Worm (Caenorhabditis elegans): Measurements from ENCODE around the gene B0024.4.

DNA sequence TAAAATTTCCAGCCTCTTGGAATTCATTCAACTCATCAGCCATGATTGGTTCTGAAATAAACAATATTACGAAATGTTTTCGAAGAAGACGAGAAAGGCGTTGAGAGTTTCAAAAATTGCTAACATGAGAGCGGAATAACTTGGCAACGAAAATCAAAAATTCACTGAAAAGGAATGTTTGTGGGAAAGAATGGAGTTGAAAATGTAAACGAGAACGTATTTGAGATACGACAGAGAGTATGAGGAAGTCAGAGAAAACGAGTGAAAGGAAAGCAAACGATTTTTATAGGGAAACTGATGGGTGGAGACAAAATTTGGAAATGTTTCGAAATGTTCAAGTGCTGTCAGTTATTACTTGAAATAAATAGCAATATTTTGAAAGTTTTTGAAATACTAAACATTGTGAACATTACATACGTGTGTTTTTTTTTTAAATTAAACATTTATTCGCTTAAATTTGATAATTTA, 42.2 kb upstream of the B0024.4 start, which contains the start of gene rop-1:
- no peak for TF ChIP-seq flt-1 (GFP tag; IDR thresholded peaks at IDR 0.05)
- no peak for TF ChIP-seq klf-2 (GFP tag; conservative IDR thresholded peaks at IDR 0.05)
- TF ChIP-seq ztf-23 (GFP tag; IDR thresholded peaks at IDR 0.05), result no peak
- TF ChIP-seq T22C8.4 (GFP tag; IDR thresholded peaks at IDR 0.05), result no peak
- TF ChIP-seq cog-1 (tag; optimal IDR thresholded peaks at IDR 0.05), result no peak
- TF ChIP-seq tab-1 (GFP tag; IDR thresholded peaks at IDR 0.05), result no peak

Measured in whole organism, midembryonic.